Worm (Caenorhabditis elegans) whole organism, L2 larva: ENCODE data around the gene rab-19.
A peak's percentile ranks its signal among the peaks of the same experiment; 100 is the strongest.

Experiments used
- C34F6.9 ChIP-seq: fragments of 150-350 bp; optimal IDR thresholded peaks from 2 replicates; lab custom pipeline; 2014; ENCODE audit warnings: missing biosample characterization, missing genetic modification characterization
- F13H6.1 ChIP-seq: sonication (generic microtip); optimal IDR thresholded peaks from 2 replicates; lab custom pipeline; 2016; ENCODE audit warnings: missing genetic modification characterization, missing compliant biosample characterization
- ZK546.5 ChIP-seq: sonication (generic microtip); optimal IDR thresholded peaks from 2 replicates; lab custom pipeline; 2017; ENCODE audit warnings: missing biosample characterization, missing genetic modification characterization
- alr-1 ChIP-seq: fragments of 150-350 bp; optimal IDR thresholded peaks from 2 replicates; lab custom pipeline; 2014; ENCODE audit warnings: missing biosample characterization, missing genetic modification characterization
- aly-2 ChIP-seq: fragments of 150-350 bp; optimal IDR thresholded peaks from 2 replicates; lab custom pipeline; 2014; ENCODE audit warnings: missing biosample characterization, missing genetic modification characterization
- ama-1 ChIP-seq: fragments of 150-350 bp; optimal IDR thresholded peaks from 2 replicates; lab custom pipeline; 2018; ENCODE audit warnings: inconsistent platforms
- blmp-1 ChIP-seq: sonication (generic microtip); optimal IDR thresholded peaks from 2 replicates; lab custom pipeline; 2017; ENCODE audit warnings: missing genetic modification characterization, mild to moderate bottlenecking, missing compliant biosample characterization, antibody characterized with exemption, moderate library complexity; ENCODE audit not compliant: insufficient read depth
- ceh-82 ChIP-seq: fragments of 150-350 bp; optimal IDR thresholded peaks from 2 replicates; lab custom pipeline; 2014; ENCODE audit warnings: missing biosample characterization, missing genetic modification characterization
- crh-2 ChIP-seq: sonication (generic microtip); optimal IDR thresholded peaks from 2 replicates; lab custom pipeline; 2017; ENCODE audit warnings: missing biosample characterization, missing genetic modification characterization
- dmd-4 ChIP-seq: sonication (generic microtip); optimal IDR thresholded peaks from 2 replicates; lab custom pipeline; 2017; ENCODE audit warnings: missing biosample characterization, missing genetic modification characterization
- egl-27 ChIP-seq: sonication (generic microtip); optimal IDR thresholded peaks from 3 replicates; lab custom pipeline; 2017; ENCODE audit warnings: missing biosample characterization, missing genetic modification reagents, missing genetic modification characterization
- elt-1 ChIP-seq: fragments of 150-350 bp; optimal IDR thresholded peaks from 2 replicates; lab custom pipeline; 2014; ENCODE audit warnings: missing biosample characterization, missing genetic modification characterization
- elt-3 ChIP-seq: sonication (generic microtip); optimal IDR thresholded peaks from 2 replicates; lab custom pipeline; 2017; ENCODE audit warnings: missing biosample characterization, missing genetic modification characterization
- lin-11 ChIP-seq: fragments of 150-350 bp; sonication (generic microtip); optimal IDR thresholded peaks from 2 replicates; lab custom pipeline; 2014; ENCODE audit warnings: missing biosample characterization, missing genetic modification characterization, inconsistent platforms, mixed read lengths
- lin-39 ChIP-seq: fragments of 150-350 bp; optimal IDR thresholded peaks from 2 replicates; lab custom pipeline; 2014; ENCODE audit warnings: missing biosample characterization, missing genetic modification reagents, missing genetic modification characterization
- lsy-2 ChIP-seq, 2 experiments: fragments of 150-350 bp in 1 of 2; sonication (generic microtip) in 1 of 2; optimal IDR thresholded peaks; 2 replicates each; lab custom pipeline; 2014 to 2017; ENCODE audit warnings: missing biosample characterization in 2 of 2, missing genetic modification characterization in 2 of 2
- mbf-1 ChIP-seq: sonication (generic microtip); optimal IDR thresholded peaks from 2 replicates; lab custom pipeline; 2017; ENCODE audit warnings: missing biosample characterization, missing genetic modification characterization
- nhr-10 ChIP-seq: sonication (generic microtip); optimal IDR thresholded peaks from 2 replicates; lab custom pipeline; 2017; ENCODE audit warnings: missing biosample characterization, missing genetic modification characterization
- nhr-12 ChIP-seq: fragments of 150-350 bp; optimal IDR thresholded peaks from 2 replicates; lab custom pipeline; 2014; ENCODE audit warnings: missing biosample characterization, missing genetic modification characterization
- nhr-129 ChIP-seq: fragments of 150-350 bp; optimal IDR thresholded peaks from 2 replicates; lab custom pipeline; 2014; ENCODE audit warnings: missing biosample characterization, missing genetic modification characterization
- nhr-21 ChIP-seq: fragments of 150-350 bp; optimal IDR thresholded peaks from 2 replicates; lab custom pipeline; 2014; ENCODE audit warnings: missing biosample characterization, missing genetic modification characterization
- nhr-23 ChIP-seq: fragments of 150-350 bp; optimal IDR thresholded peaks from 2 replicates; lab custom pipeline; 2014; ENCODE audit warnings: missing biosample characterization, missing genetic modification reagents, missing genetic modification characterization
- nhr-25 ChIP-seq: fragments of 150-350 bp; sonication (generic microtip); optimal IDR thresholded peaks from 3 replicates; lab custom pipeline; 2014; ENCODE audit warnings: missing biosample characterization, missing genetic modification characterization
- nhr-6 ChIP-seq: fragments of 150-350 bp; optimal IDR thresholded peaks from 2 replicates; lab custom pipeline; 2014; ENCODE audit warnings: missing biosample characterization, missing genetic modification characterization
- nhr-77 ChIP-seq: fragments of 150-350 bp; optimal IDR thresholded peaks from 2 replicates; lab custom pipeline; 2014; ENCODE audit warnings: missing biosample characterization, missing genetic modification characterization
- peb-1 ChIP-seq: fragments of 150-350 bp; optimal IDR thresholded peaks from 2 replicates; lab custom pipeline; 2014; ENCODE audit warnings: missing biosample characterization, missing genetic modification characterization
- skn-1 ChIP-seq: sonication (generic microtip); optimal IDR thresholded peaks from 2 replicates; lab custom pipeline; 2017; ENCODE audit warnings: missing biosample characterization, missing genetic modification characterization
- sma-9 ChIP-seq, 2 experiments: fragments of 150-350 bp in 1 of 2; sonication (generic microtip) in 1 of 2; optimal IDR thresholded peaks; 2 replicates each; lab custom pipeline; 2014 to 2016; ENCODE audit warnings: missing genetic modification characterization in 2 of 2, mild to moderate bottlenecking in 1 of 2, missing biosample characterization in 1 of 2, missing compliant biosample characterization in 1 of 2, missing genetic modification reagents in 1 of 2, moderate library complexity in 1 of 2
- snpc-4 ChIP-seq: fragments of 150-350 bp; optimal IDR thresholded peaks from 2 replicates; lab custom pipeline; 2014; ENCODE audit warnings: missing biosample characterization, missing genetic modification characterization
- unc-39 ChIP-seq: fragments of 150-350 bp; optimal IDR thresholded peaks from 2 replicates; lab custom pipeline; 2014; ENCODE audit warnings: missing biosample characterization, missing genetic modification characterization
- unc-55 ChIP-seq: fragments of 150-350 bp; sonication (generic microtip); optimal IDR thresholded peaks from 3 replicates; lab custom pipeline; 2014; ENCODE audit warnings: missing biosample characterization, missing genetic modification reagents, missing genetic modification characterization
- unc-62 ChIP-seq: fragments of 150-350 bp; optimal IDR thresholded peaks from 2 replicates; lab custom pipeline; 2014; ENCODE audit warnings: missing biosample characterization, missing genetic modification reagents, missing genetic modification characterization
- zag-1 ChIP-seq: fragments of 150-350 bp; optimal IDR thresholded peaks from 2 replicates; lab custom pipeline; 2014; ENCODE audit warnings: missing biosample characterization, missing genetic modification characterization
- ztf-1 ChIP-seq: fragments of 200-800 bp; sonication (Bioruptor generic); conservative IDR thresholded peaks from 2 replicates; pipeline ENCODE4 v1.3.6; 2022; ENCODE audit warnings: missing genetic modification characterization, missing compliant biosample characterization
- ztf-11 ChIP-seq: sonication (generic microtip); optimal IDR thresholded peaks from 2 replicates; lab custom pipeline; 2017; ENCODE audit warnings: missing biosample characterization, missing genetic modification characterization
- ztf-4 ChIP-seq: fragments of 150-350 bp; optimal IDR thresholded peaks from 2 replicates; lab custom pipeline; 2014; ENCODE audit warnings: missing biosample characterization, missing genetic modification characterization

The rab-19 gene

DNA sequence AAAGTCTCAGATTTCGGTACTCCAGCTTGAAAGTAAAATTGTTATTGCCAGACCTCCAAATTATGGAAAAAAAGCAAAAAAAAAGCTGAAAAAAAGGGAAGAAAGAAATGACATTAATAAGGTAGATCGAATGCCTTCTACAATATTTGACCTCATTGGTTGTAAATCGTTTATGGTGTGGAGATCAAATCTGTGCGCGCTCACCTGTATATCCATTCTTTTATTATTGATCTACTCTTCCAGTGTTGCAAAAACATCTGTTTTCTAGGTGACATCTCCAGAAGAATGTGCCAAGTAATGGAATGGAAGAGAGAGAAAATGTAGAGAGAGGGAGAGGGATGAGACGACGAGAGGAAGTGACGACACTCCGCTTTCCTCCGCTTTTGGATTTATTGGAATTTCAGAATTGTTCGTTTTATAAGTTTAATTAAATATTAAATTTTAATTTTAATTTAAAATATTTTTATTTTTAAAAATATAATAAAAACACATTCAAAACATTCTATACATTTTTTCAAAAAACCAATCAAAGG, 31.6 kb upstream of the rab-19 start, which contains the start of the genes pik-1 and aptf-2:
Gene pik-1 (plus strand): TSS at position 303 of the 533 bp plus-strand sequence.
Gene aptf-2 (minus strand): TSS at position 313 of the 533 bp plus-strand sequence.
- TF ChIP-seq aly-2 = no peak
- peak; percentile 38 for TF ChIP-seq unc-55 (GFP tag; lab: Kevin White, UChicago)
- TF ChIP-seq C34F6.9 (tag; lab: Kevin White, UChicago) = peak; percentile 16
- no peak for TF ChIP-seq sma-9 (GFP tag; optimal IDR thresholded peaks at IDR 0.05; lab: Kevin White, UChicago)
- TF ChIP-seq sma-9 (tag; optimal IDR thresholded peaks at IDR 0.05; lab: Kevin White, UChicago) = no peak
- TF ChIP-seq ceh-82 = no peak
- peak; percentile 65 for TF ChIP-seq nhr-129 (tag; lab: Kevin White, UChicago)
- TF ChIP-seq ztf-11 (tag; lab: Kevin White, UChicago) = no peak
- no peak for TF ChIP-seq lin-39 (tag; lab: Kevin White, UChicago)
- TF ChIP-seq skn-1 (tag; lab: Kevin White, UChicago) = no peak
- TF ChIP-seq, all 48 proteins: peak for 3

DNA sequence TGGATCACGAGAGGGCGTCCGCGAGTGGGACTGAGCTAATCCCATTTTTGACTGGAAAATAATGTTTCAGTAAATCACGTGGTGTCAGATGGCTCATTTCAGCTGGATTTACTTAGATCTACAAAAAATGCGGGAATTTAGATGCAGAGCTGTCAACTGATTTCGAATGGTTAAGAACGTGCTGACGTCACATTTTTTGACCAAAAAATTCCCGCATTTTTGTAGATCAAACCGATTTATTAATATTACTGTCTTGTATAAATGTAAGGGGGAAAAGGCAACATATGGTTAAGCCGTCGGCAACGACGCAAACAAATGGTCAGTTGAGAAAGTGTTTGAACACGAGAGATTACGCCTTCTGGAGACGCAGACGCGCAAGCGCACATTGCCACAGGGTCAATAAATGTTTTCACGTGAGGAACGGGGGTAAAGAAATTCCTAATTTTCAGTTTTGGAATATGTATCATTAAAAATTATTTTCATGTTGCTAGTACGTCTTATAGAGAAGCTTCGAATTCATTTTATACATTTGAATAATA, 28.7 kb upstream of the rab-19 start, which contains the start of gene gcl-1:
Gene gcl-1 (minus strand): TSS at position 51 of the 539 bp plus-strand sequence.
- no peak for TF ChIP-seq unc-39 (tag; lab: Kevin White, UChicago)
- no peak for TF ChIP-seq nhr-25 (tag; lab: Kevin White, UChicago)
- TF ChIP-seq C34F6.9 (tag; lab: Kevin White, UChicago) = peak; percentile 53
- TF ChIP-seq F13H6.1 (tag; lab: Kevin White, UChicago) = peak; percentile 0
- no peak for TF ChIP-seq crh-2 (tag; lab: Kevin White, UChicago)
- TF ChIP-seq ztf-4 (tag; lab: Kevin White, UChicago) = no peak
- no peak for TF ChIP-seq elt-3
- peak; percentile 64 for TF ChIP-seq nhr-129 (tag; lab: Kevin White, UChicago)
- TF ChIP-seq elt-1 (tag; lab: Kevin White, UChicago) = no peak
- TF ChIP-seq egl-27 = no peak
- TF ChIP-seq nhr-6 (tag; lab: Kevin White, UChicago) = no peak
- peak; percentile 15 for TF ChIP-seq unc-55 (GFP tag; lab: Kevin White, UChicago)
- TF ChIP-seq, all 48 proteins: peak for 4

ce11 chrIV:13408018-13408417, 23.8 kb upstream of the rab-19 start, which contains the start of gene Y62E10A.19:
TSS of gene Y62E10A.19 (minus strand) at chrIV:13408306.
- peak; percentile 32 for TF ChIP-seq blmp-1 (tag; lab: Kevin White, UChicago)
- TF ChIP-seq C34F6.9 (tag; lab: Kevin White, UChicago) = no peak
- TF ChIP-seq, all 48 proteins: peak for 1

DNA sequence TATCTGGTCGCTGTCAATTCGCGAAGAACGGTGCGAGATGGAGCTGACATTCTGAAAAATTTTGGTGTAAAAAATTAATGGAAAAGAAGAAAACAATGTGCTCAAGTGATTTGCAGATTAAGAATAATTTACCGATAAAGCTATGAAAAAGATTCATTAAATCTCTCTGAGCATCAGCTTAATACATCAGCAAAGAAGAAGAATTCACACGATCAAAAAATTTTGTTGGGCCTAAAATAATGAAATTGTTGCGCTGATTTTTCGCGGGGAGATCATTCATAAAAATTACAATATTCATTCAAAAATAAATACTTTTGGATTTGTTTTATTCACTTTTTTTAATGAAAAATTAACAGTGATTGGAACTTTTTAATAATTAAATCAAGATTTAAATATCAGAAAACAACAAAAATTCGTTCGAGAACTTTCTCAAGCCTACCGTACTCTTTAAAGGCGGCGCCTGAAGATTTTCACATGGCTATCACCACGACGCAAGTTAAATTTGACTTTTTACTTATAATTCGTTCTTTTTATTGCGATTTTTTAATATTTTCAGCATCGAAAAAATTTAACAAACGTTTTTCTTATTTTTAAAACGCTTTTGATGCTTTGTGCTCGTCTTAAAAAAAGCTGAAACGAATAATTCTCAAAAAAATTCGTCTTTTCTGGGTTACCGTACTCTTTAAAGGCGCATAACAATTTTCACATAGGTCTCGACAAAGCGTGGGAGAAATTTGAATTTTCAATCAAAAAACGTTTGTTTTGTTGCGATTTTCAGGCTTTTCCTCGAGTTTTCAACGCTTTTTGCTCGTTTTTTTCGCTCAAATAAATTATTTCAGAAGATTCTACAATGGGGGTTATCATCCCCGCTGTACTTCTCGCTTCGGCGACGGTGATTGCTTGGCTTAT, 16.5 kb upstream of the rab-19 start, which contains the start of the genes memi-2 and cyp-31A5:
Gene memi-2 (minus strand): TSS at position 51 of the 909 bp plus-strand sequence.
Gene cyp-31A5 (plus strand): TSS at position 834 of the 909 bp plus-strand sequence.
- TF ChIP-seq dmd-4 (tag; lab: Kevin White, UChicago) (no peak), C34F6.9 (tag; lab: Kevin White, UChicago) (no peak), sma-9 (GFP tag; optimal IDR thresholded peaks at IDR 0.05; lab: Kevin White, UChicago) (no peak), sma-9 (tag; optimal IDR thresholded peaks at IDR 0.05; lab: Kevin White, UChicago) (no peak), nhr-10 (tag; lab: Kevin White, UChicago) (no peak)

ce11 chrIV:13398728-13399127, 14.5 kb upstream of the rab-19 start, which contains the start of gene Y62E10A.13:
TSS of gene Y62E10A.13 (minus strand) at chrIV:13399053.
- no peak for TF ChIP-seq ztf-1 (GFP tag; lab: Robert Waterston, UW)
- TF ChIP-seq nhr-129 (tag; lab: Kevin White, UChicago) = peak; percentile 40

- TF ChIP-seq unc-62 = no peak
- no peak for TF ChIP-seq nhr-23 (tag; lab: Kevin White, UChicago)
- no peak for TF ChIP-seq ceh-82
- TF ChIP-seq zag-1 (tag; lab: Kevin White, UChicago) = no peak
- no peak for TF ChIP-seq alr-1
- TF ChIP-seq snpc-4 (tag; lab: Kevin White, UChicago) = no peak
- peak; percentile 2 for TF ChIP-seq nhr-21 (tag; lab: Kevin White, UChicago)
- no peak for TF ChIP-seq peb-1 (tag; lab: Kevin White, UChicago)
- no peak for TF ChIP-seq lin-39 (tag; lab: Kevin White, UChicago)
- TF ChIP-seq nhr-77 (tag; lab: Kevin White, UChicago) = no peak
- peak; percentile 63 for TF ChIP-seq sma-9 (GFP tag; optimal IDR thresholded peaks at IDR 0.05; lab: Kevin White, UChicago)
- no peak for TF ChIP-seq sma-9 (tag; optimal IDR thresholded peaks at IDR 0.05; lab: Kevin White, UChicago)
- TF ChIP-seq lin-11 (tag; lab: Kevin White, UChicago) = no peak
- peak; percentile 66 for TF ChIP-seq crh-2 (tag; lab: Kevin White, UChicago)
- peak; percentile 17 for TF ChIP-seq F13H6.1 (tag; lab: Kevin White, UChicago)
- TF ChIP-seq skn-1 (tag; lab: Kevin White, UChicago) = peak; percentile 54
- no peak for TF ChIP-seq nhr-12 (tag; lab: Kevin White, UChicago)
- no peak for TF ChIP-seq mbf-1 (tag; lab: Kevin White, UChicago)
- peak in 1 of 2 experiments; percentile 18 for TF ChIP-seq lsy-2 (tag; optimal IDR thresholded peaks at IDR 0.05; lab: Kevin White, UChicago)
- TF ChIP-seq aly-2 = no peak
- no peak for TF ChIP-seq ama-1 (lab: Kevin White, UChicago)
- no peak for TF ChIP-seq ZK546.5 (tag; lab: Kevin White, UChicago)
- TF ChIP-seq nhr-10 (tag; lab: Kevin White, UChicago) = no peak
- TF ChIP-seq ztf-4 (tag; lab: Kevin White, UChicago) = no peak
Observed at ce11 chrIV:13396375-13396774, 12.2 kb upstream of the rab-19 start.
